Worm (Caenorhabditis elegans) whole organism, mixed stage, embryonic: ENCODE results near the gene Y51H7C.12.

ENCODE experiments used
- bed-3 ChIP-seq: fragments of 200-800 bp; sonication (Bioruptor generic); optimal IDR thresholded peaks from 3 replicates; lab custom pipeline; 2018; ENCODE audit warnings: mild to moderate bottlenecking, missing genetic modification characterization, moderate library complexity, missing compliant biosample characterization
- blmp-1 ChIP-seq: fragments of 150-350 bp; optimal IDR thresholded peaks from 2 replicates; lab custom pipeline; 2014; ENCODE audit warnings: missing biosample characterization, missing genetic modification characterization
- elt-3 ChIP-seq: fragments of 150-350 bp; optimal IDR thresholded peaks from 2 replicates; lab custom pipeline; 2014; ENCODE audit warnings: missing biosample characterization, missing genetic modification characterization
- hlh-1 ChIP-seq: fragments of 150-350 bp; optimal IDR thresholded peaks from 2 replicates; lab custom pipeline; 2014; ENCODE audit warnings: missing biosample characterization, missing genetic modification reagents, missing genetic modification characterization
- lsy-2 ChIP-seq: fragments of 150-350 bp; optimal IDR thresholded peaks from 2 replicates; lab custom pipeline; 2014; ENCODE audit warnings: missing biosample characterization, missing genetic modification characterization
- mep-1 ChIP-seq: fragments of 150-350 bp; optimal IDR thresholded peaks from 2 replicates; lab custom pipeline; 2017; ENCODE audit warnings: missing biosample characterization, missing genetic modification reagents, missing genetic modification characterization, inconsistent platforms
- nhr-12 ChIP-seq: fragments of 150-350 bp; optimal IDR thresholded peaks from 2 replicates; lab custom pipeline; 2014; ENCODE audit warnings: missing biosample characterization, missing genetic modification characterization
- nhr-28 ChIP-seq: fragments of 150-350 bp; optimal IDR thresholded peaks from 2 replicates; lab custom pipeline; 2014; ENCODE audit warnings: missing biosample characterization, missing genetic modification characterization
- pha-4 ChIP-seq: fragments of 150-350 bp; optimal IDR thresholded peaks from 2 replicates; lab custom pipeline; 2018; ENCODE audit warnings: missing biosample characterization, missing genetic modification reagents, missing genetic modification characterization
- sem-2 ChIP-seq: fragments of 200-800 bp; sonication (Bioruptor generic); optimal IDR thresholded peaks from 2 replicates; lab custom pipeline; 2018; ENCODE audit warnings: mild to moderate bottlenecking, missing genetic modification characterization, missing compliant biosample characterization
- snpc-4 ChIP-seq: fragments of 150-350 bp; optimal IDR thresholded peaks from 2 replicates; lab custom pipeline; 2014; ENCODE audit warnings: missing biosample characterization, missing genetic modification characterization
- sptf-1 ChIP-seq: sonication (generic microtip); optimal IDR thresholded peaks from 2 replicates; lab custom pipeline; 2017; ENCODE audit warnings: mild to moderate bottlenecking, missing genetic modification characterization, moderate library complexity, missing compliant biosample characterization
- unc-39 ChIP-seq: fragments of 150-350 bp; optimal IDR thresholded peaks from 2 replicates; lab custom pipeline; 2014; ENCODE audit warnings: missing biosample characterization, missing genetic modification characterization
- ztf-11 ChIP-seq: fragments of 150-350 bp; optimal IDR thresholded peaks from 2 replicates; lab custom pipeline; 2014; ENCODE audit warnings: missing biosample characterization, missing genetic modification characterization

ce11 chrII:1420806-1421463 is 25.6 kb downstream of the Y51H7C.12 start:
- TF ChIP-seq sem-2 (GFP tag; lab: Kevin White, UChicago) (no peak), lsy-2 (tag; lab: Kevin White, UChicago) (no peak), elt-3 (no peak), unc-39 (tag; lab: Kevin White, UChicago) (no peak), bed-3 (no peak), mep-1 (tag; lab: Kevin White, UChicago) (no peak), ztf-11 (tag; lab: Kevin White, UChicago) (no peak), snpc-4 (tag; lab: Kevin White, UChicago) (no peak), hlh-1 (tag; lab: Kevin White, UChicago) (no peak), blmp-1 (no peak), nhr-28 (tag; lab: Kevin White, UChicago) (no peak), nhr-12 (tag; lab: Kevin White, UChicago) (no peak), pha-4 (tag; lab: Kevin White, UChicago) (no peak), sptf-1 (tag; lab: Kevin White, UChicago) (no peak)
